Fruit fly (Drosophila melanogaster) whole organism, prepupa: ENCODE measurements around the gene Rpn12R.

ENCODE experiments used
- CG15336 ChIP-seq: fragments of 200-800 bp; sonication (Bioruptor generic); IDR thresholded peaks from 2 replicates; pipeline ENCODE4 v1.3.6; 2022; ENCODE audit warnings: missing biosample characterization, missing genetic modification characterization
- CG1621 ChIP-seq: fragments of 200-800 bp; sonication (Bioruptor generic); optimal IDR thresholded peaks from 3 replicates; lab custom pipeline; 2018; ENCODE audit warnings: missing biosample characterization, mild to moderate bottlenecking, missing genetic modification characterization
- CG16779 ChIP-seq: fragments of 200-800 bp; sonication (Bioruptor generic); optimal IDR thresholded peaks from 3 replicates; lab custom pipeline; 2017; ENCODE audit warnings: missing biosample characterization, mild to moderate bottlenecking, missing genetic modification characterization
- CG32006 ChIP-seq: fragments of 200-800 bp; sonication (Bioruptor generic); optimal IDR thresholded peaks from 3 replicates; lab custom pipeline; 2017; ENCODE audit warnings: missing biosample characterization, mild to moderate bottlenecking, missing genetic modification characterization
- CG34406 ChIP-seq: fragments of 200-800 bp; sonication (Bioruptor generic); optimal IDR thresholded peaks from 3 replicates; lab custom pipeline; 2016; ENCODE audit warnings: missing biosample characterization, missing genetic modification characterization
- CG3919 ChIP-seq: fragments of 200-800 bp; sonication (Bioruptor generic); optimal IDR thresholded peaks from 3 replicates; lab custom pipeline; 2016; ENCODE audit warnings: missing biosample characterization, missing genetic modification characterization
- CG4318 ChIP-seq: fragments of 200-800 bp; sonication (Bioruptor generic); optimal IDR thresholded peaks from 3 replicates; lab custom pipeline; 2017; ENCODE audit warnings: missing biosample characterization, mild to moderate bottlenecking, missing genetic modification characterization
- CG6163 ChIP-seq: fragments of 200-800 bp; sonication (Bioruptor generic); IDR thresholded peaks from 3 replicates; pipeline ENCODE4 v1.3.6; 2022; ENCODE audit warnings: missing biosample characterization, missing genetic modification characterization
- CG6276 ChIP-seq: fragments of 200-800 bp; sonication (Bioruptor generic); optimal IDR thresholded peaks from 2 replicates; lab custom pipeline; 2017; ENCODE audit warnings: missing biosample characterization, mild to moderate bottlenecking, missing genetic modification characterization
- CG6808 ChIP-seq: fragments of 200-800 bp; sonication (Bioruptor generic); optimal IDR thresholded peaks from 3 replicates; lab custom pipeline; 2017; ENCODE audit warnings: missing biosample characterization, missing genetic modification characterization, mild to moderate bottlenecking, moderate library complexity, missing genetic modification reagents
- CG6854 ChIP-seq: fragments of 200-800 bp; sonication (Bioruptor generic); optimal IDR thresholded peaks from 2 replicates; lab custom pipeline; 2017; ENCODE audit warnings: missing biosample characterization, mild to moderate bottlenecking, missing genetic modification characterization
- CG7368 ChIP-seq: fragments of 200-800 bp; sonication (Bioruptor generic); optimal IDR thresholded peaks from 3 replicates; lab custom pipeline; 2016; ENCODE audit warnings: missing biosample characterization, missing genetic modification characterization
- CG8119 ChIP-seq: fragments of 200-800 bp; sonication (Bioruptor generic); IDR thresholded peaks from 3 replicates; pipeline ENCODE4 v1.3.6; 2022; ENCODE audit warnings: missing biosample characterization, missing genetic modification characterization
- CG8319 ChIP-seq: fragments of 200-800 bp; sonication (Bioruptor generic); optimal IDR thresholded peaks from 3 replicates; lab custom pipeline; 2016; ENCODE audit warnings: missing biosample characterization, missing genetic modification characterization
- CG8632 ChIP-seq: fragments of 200-800 bp; sonication (Bioruptor generic); optimal IDR thresholded peaks from 3 replicates; lab custom pipeline; 2016; ENCODE audit warnings: missing biosample characterization, missing genetic modification characterization
- Eip75B ChIP-seq: fragments of 200-800 bp; sonication (Bioruptor generic); optimal IDR thresholded peaks from 3 replicates; lab custom pipeline; 2016; ENCODE audit warnings: missing biosample characterization, missing genetic modification characterization
- Eip78C ChIP-seq: fragments of 200-800 bp; sonication (Bioruptor generic); peaks from one replicate; lab custom pipeline; 2016; ENCODE audit warnings: missing biosample characterization, missing genetic modification characterization
- Eip93F ChIP-seq: fragments of 200-800 bp; sonication (Bioruptor generic); optimal IDR thresholded peaks from 2 replicates; lab custom pipeline; 2016; ENCODE audit warnings: missing biosample characterization, mild to moderate bottlenecking, missing genetic modification characterization
- Ets21C ChIP-seq: fragments of 200-800 bp; sonication (Bioruptor generic); optimal IDR thresholded peaks from 3 replicates; lab custom pipeline; 2016; ENCODE audit warnings: missing biosample characterization, missing genetic modification characterization
- Ets96B ChIP-seq: fragments of 200-800 bp; optimal IDR thresholded peaks from 2 replicates; lab custom pipeline; 2019; ENCODE audit warnings: missing biosample characterization, mild to moderate bottlenecking, missing genetic modification characterization, moderate library complexity
- Hr38 ChIP-seq: sonication (Bioruptor generic); optimal IDR thresholded peaks from 2 replicates; lab custom pipeline; 2016; ENCODE audit warnings: missing biosample characterization, missing genetic modification characterization
- Hr39 ChIP-seq: fragments of 200-800 bp; sonication (Bioruptor generic); optimal IDR thresholded peaks from 2 replicates; lab custom pipeline; 2016; ENCODE audit warnings: missing biosample characterization, missing genetic modification characterization
- Hr4 ChIP-seq: fragments of 200-800 bp; sonication (Bioruptor generic); optimal IDR thresholded peaks from 3 replicates; lab custom pipeline; 2016; ENCODE audit warnings: missing biosample characterization, missing genetic modification characterization
- Lpt ChIP-seq: fragments of 200-800 bp; sonication (Bioruptor generic); optimal IDR thresholded peaks from 3 replicates; lab custom pipeline; 2016; ENCODE audit warnings: missing biosample characterization, missing genetic modification characterization
- Met ChIP-seq: fragments of 200-800 bp; sonication (Bioruptor generic); optimal IDR thresholded peaks from 3 replicates; lab custom pipeline; 2016; ENCODE audit warnings: missing biosample characterization, missing genetic modification characterization
- OdsH ChIP-seq: fragments of 200-800 bp; sonication (Bioruptor generic); optimal IDR thresholded peaks from 3 replicates; lab custom pipeline; 2016; ENCODE audit warnings: missing biosample characterization, missing genetic modification characterization
- Smox ChIP-seq: fragments of 200-800 bp; sonication (Bioruptor generic); optimal IDR thresholded peaks from 3 replicates; lab custom pipeline; 2016; ENCODE audit warnings: missing biosample characterization, missing genetic modification characterization
- Sox14 ChIP-seq: fragments of 200-800 bp; sonication (Bioruptor generic); optimal IDR thresholded peaks from 3 replicates; lab custom pipeline; 2016; ENCODE audit warnings: missing biosample characterization, missing genetic modification characterization
- Sox15 ChIP-seq: fragments of 200-800 bp; sonication (Bioruptor generic); optimal IDR thresholded peaks from 3 replicates; lab custom pipeline; 2016; ENCODE audit warnings: missing biosample characterization, missing genetic modification characterization
- achi ChIP-seq: fragments of 200-800 bp; sonication (Bioruptor generic); optimal IDR thresholded peaks from 3 replicates; lab custom pipeline; 2016; ENCODE audit warnings: missing biosample characterization, missing genetic modification characterization
- cyc ChIP-seq: fragments of 200-800 bp; sonication (Bioruptor generic); optimal IDR thresholded peaks from 3 replicates; lab custom pipeline; 2016; ENCODE audit warnings: missing biosample characterization, missing genetic modification characterization
- dac ChIP-seq: fragments of 200-800 bp; sonication (Bioruptor generic); optimal IDR thresholded peaks from 2 replicates; lab custom pipeline; 2017; ENCODE audit warnings: missing biosample characterization, mild to moderate bottlenecking, missing genetic modification characterization
- dsx ChIP-seq: fragments of 200-800 bp; optimal IDR thresholded peaks from 3 replicates; lab custom pipeline; 2019; ENCODE audit warnings: missing biosample characterization, mild to moderate bottlenecking, missing genetic modification characterization, moderate library complexity; ENCODE audit not compliant: poor library complexity, severe bottlenecking
- eg ChIP-seq: fragments of 200-800 bp; sonication (Bioruptor generic); IDR thresholded peaks from 3 replicates; pipeline ENCODE4 v1.3.6; 2022; ENCODE audit warnings: missing biosample characterization, missing genetic modification characterization
- esn ChIP-seq: fragments of 200-800 bp; sonication (Bioruptor generic); optimal IDR thresholded peaks from 2 replicates; lab custom pipeline; 2016; ENCODE audit warnings: missing biosample characterization, mild to moderate bottlenecking, missing genetic modification characterization, moderate library complexity
- fkh ChIP-seq: fragments of 200-800 bp; sonication (Bioruptor generic); optimal IDR thresholded peaks from 3 replicates; lab custom pipeline; 2017; ENCODE audit warnings: missing biosample characterization, mild to moderate bottlenecking, missing genetic modification characterization, moderate library complexity
- lz ChIP-seq: fragments of 200-800 bp; sonication (Bioruptor generic); optimal IDR thresholded peaks from 3 replicates; lab custom pipeline; 2016; ENCODE audit warnings: missing biosample characterization, missing genetic modification characterization
- net ChIP-seq: fragments of 200-800 bp; sonication (Bioruptor generic); optimal IDR thresholded peaks from 3 replicates; lab custom pipeline; 2016; ENCODE audit warnings: missing biosample characterization, missing genetic modification characterization
- pdm3 ChIP-seq: fragments of 200-800 bp; sonication (Bioruptor generic); optimal IDR thresholded peaks from 3 replicates; lab custom pipeline; 2016; ENCODE audit warnings: missing biosample characterization, missing genetic modification characterization
- spab ChIP-seq: fragments of 200-800 bp; sonication (Bioruptor generic); optimal IDR thresholded peaks from 2 replicates; lab custom pipeline; 2017; ENCODE audit warnings: missing biosample characterization, mild to moderate bottlenecking, missing genetic modification characterization, missing genetic modification reagents
- ss ChIP-seq, 2 experiments: fragments of 200-800 bp; sonication (Bioruptor generic); optimal IDR thresholded peaks; 2 replicates in 1 of 2; 3 replicates in 1 of 2; lab custom pipeline; 2017 to 2018; ENCODE audit warnings: mild to moderate bottlenecking in 2 of 2, missing biosample characterization in 2 of 2, missing genetic modification characterization in 2 of 2, moderate library complexity in 1 of 2
- svp ChIP-seq: fragments of 200-800 bp; sonication (Bioruptor generic); peaks from one replicate; lab custom pipeline; 2016; ENCODE audit warnings: missing biosample characterization, missing genetic modification characterization

The Rpn12R gene

dm6 chr3L:15088285-15088684, 45.9 kb upstream of the Rpn12R start:
- TF ChIP-seq Smox (GFP tag; lab: Kevin White, UChicago) (no peak), svp (GFP tag; lab: Kevin White, UChicago) (peak; percentile 95), CG15336 (peak; percentile 17; the same call in 1 of the 2 replicates), CG6276 (GFP tag; lab: Kevin White, UChicago) (peak; percentile 5)

dm6 chr3L:15084288-15084687, 41.9 kb upstream of the Rpn12R start:
- TF ChIP-seq net (GFP tag; lab: Kevin White, UChicago) (no peak), dac (no peak), Eip75B (GFP tag; lab: Kevin White, UChicago) (no peak), esn (no peak), Eip93F (GFP tag; lab: Kevin White, UChicago) (no peak), fkh (no peak), pdm3 (no peak), CG8632 (GFP tag; lab: Kevin White, UChicago) (no peak), CG16779 (tag; lab: Kevin White, UChicago) (no peak), dsx (GFP tag; lab: Kevin White, UChicago) (no peak)

- 0 out of 3 replicates have a peak, but pooled peaks have one; percentile 20 for TF ChIP-seq CG6163 (GFP tag; lab: Robert Waterston, UW)
- no peak for TF ChIP-seq CG16779 (tag; lab: Kevin White, UChicago)
- TF ChIP-seq achi (GFP tag; lab: Kevin White, UChicago), result no peak
- peak; percentile 12 for TF ChIP-seq CG3919
- no peak for TF ChIP-seq Met (GFP tag; lab: Kevin White, UChicago)
- no peak for TF ChIP-seq CG1621 (tag; lab: Kevin White, UChicago)
- TF ChIP-seq Lpt (GFP tag; lab: Kevin White, UChicago), result no peak
- TF ChIP-seq, all 60 proteins: peak for 2
These were observed 36.9 kb upstream of the Rpn12R start for dm6 chr3L:15079278-15079677.

DNA sequence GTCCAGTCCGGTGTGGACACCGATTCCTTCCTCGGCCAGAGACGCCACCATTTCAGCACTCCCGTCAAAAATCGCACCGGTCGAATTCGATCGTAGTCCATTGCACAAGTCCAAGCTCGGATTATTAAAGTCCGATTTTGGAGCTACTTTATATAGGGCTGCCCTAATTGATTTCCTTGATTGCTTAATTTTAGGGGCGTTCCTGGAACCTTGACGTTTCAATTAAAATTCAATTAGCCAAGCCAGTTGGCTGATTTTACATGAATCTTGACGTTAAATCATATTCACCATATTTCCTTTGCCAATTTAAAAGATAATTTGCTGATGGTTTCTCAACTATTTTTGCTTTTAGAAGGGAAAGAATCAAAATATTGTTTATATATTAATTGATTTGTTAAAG, 36.0 kb upstream of the Rpn12R start, which contains the start of gene Or71a:
Or71a (minus strand) TSS at position 101 of the 400 bp plus-strand sequence.
- TF ChIP-seq OdsH (GFP tag; lab: Kevin White, UChicago), result no peak
- TF ChIP-seq CG3919, result no peak
- TF ChIP-seq Hr4 (GFP tag; lab: Kevin White, UChicago), result no peak
- no peak for TF ChIP-seq esn
- TF ChIP-seq CG8119 (GFP tag; lab: Robert Waterston, UW), result no peak
- no peak for TF ChIP-seq fkh
- no peak for TF ChIP-seq lz
- TF ChIP-seq Hr39 (GFP tag; lab: Kevin White, UChicago), result no peak
- TF ChIP-seq Sox14, result no peak
- no peak for TF ChIP-seq CG32006 (GFP tag; lab: Kevin White, UChicago)
- TF ChIP-seq CG15336, result no peak
- no peak for TF ChIP-seq Hr38

DNA sequence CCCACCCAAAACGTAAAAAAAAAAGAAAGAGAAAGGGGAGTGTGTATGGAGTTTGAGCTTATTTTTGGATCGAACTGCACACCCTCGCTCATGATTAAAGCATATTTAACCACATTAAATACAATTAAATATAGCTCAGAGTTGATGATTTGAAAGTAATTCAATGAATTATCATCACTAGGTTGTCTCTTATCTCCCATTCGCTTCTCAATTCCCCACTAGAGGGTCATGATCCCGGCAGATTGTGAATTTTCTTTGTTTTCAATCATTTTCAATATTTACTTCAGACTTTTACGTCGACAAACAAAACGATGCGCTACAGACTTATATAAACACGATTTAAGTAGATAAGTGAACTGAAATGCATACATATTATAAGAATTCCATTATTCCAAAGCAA, 34.0 kb upstream of the Rpn12R start:
- TF ChIP-seq Hr4 (GFP tag; lab: Kevin White, UChicago) (no peak), CG8319 (no peak), CG4318 (GFP tag; lab: Kevin White, UChicago) (no peak), CG6808 (GFP tag; lab: Kevin White, UChicago) (no peak), CG7368 (no peak), CG6276 (GFP tag; lab: Kevin White, UChicago) (peak; percentile 51), ss (GFP tag; optimal IDR thresholded peaks at IDR 0.05; lab: Kevin White, UChicago) (no peak), CG6854 (no peak), Ets21C (GFP tag; lab: Kevin White, UChicago) (no peak), Lpt (GFP tag; lab: Kevin White, UChicago) (no peak), CG8119 (GFP tag; lab: Robert Waterston, UW) (no peak), svp (GFP tag; lab: Kevin White, UChicago) (peak; percentile 96), esn (no peak), CG34406 (GFP tag; lab: Kevin White, UChicago) (no peak), CG8632 (GFP tag; lab: Kevin White, UChicago) (no peak), OdsH (GFP tag; lab: Kevin White, UChicago) (no peak), eg (GFP tag; lab: Robert Waterston, UW) (no peak), fkh (no peak), Sox15 (GFP tag; lab: Kevin White, UChicago) (no peak), spab (GFP tag; lab: Kevin White, UChicago) (no peak), CG6163 (GFP tag; lab: Robert Waterston, UW) (no peak), Ets96B (no peak), Eip78C (peak; percentile 37), Sox14 (peak; percentile 29), Eip75B (GFP tag; lab: Kevin White, UChicago) (no peak), cyc (GFP tag; lab: Kevin White, UChicago) (no peak)
- TF ChIP-seq, all 60 proteins: peak for 4
